Worm (Caenorhabditis elegans): ENCODE measurements around the gene Y46G5A.20.

DNA sequence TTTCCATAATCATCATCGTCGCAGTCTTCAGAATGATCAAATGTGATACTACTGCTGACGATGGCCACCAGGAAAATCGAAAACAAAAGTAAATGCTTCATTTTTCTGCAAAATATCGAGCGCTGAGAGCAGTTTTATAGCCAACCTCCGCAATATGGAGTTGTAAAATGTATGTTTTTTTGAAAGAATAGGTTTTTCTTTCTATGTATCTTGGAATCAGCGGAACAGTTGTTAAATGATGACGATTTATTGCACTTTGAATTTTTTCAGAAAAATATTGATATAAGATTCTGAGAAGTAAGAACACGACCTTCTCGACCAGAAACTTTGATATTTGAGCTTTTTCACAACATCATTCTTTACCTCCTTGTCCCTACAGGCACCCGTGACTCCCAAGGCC, 18.1 kb downstream of the Y46G5A.20 start, which contains the start of gene Y46G5A.23:
- TF ChIP-seq klf-2 (GFP tag; conservative IDR thresholded peaks at IDR 0.05): no peak
- no peak for TF ChIP-seq ref-1 (GFP tag; conservative IDR thresholded peaks at IDR 0.05)
- TF ChIP-seq flt-1 (GFP tag; IDR thresholded peaks at IDR 0.05): no peak
- no peak for TF ChIP-seq cog-1 (tag; optimal IDR thresholded peaks at IDR 0.05)
- no peak for TF ChIP-seq ztf-23 (GFP tag; IDR thresholded peaks at IDR 0.05)
- no peak for TF ChIP-seq T22C8.4 (GFP tag; IDR thresholded peaks at IDR 0.05)
